Worm (Caenorhabditis elegans): ENCODE measurements around the gene mrpl-49.

The mrpl-49 gene

ce11 chrV:12728062-12728665 lies at the start of gene mrpl-49, which contains the start of gene rpl-28:
Gene mrpl-49, plus strand, starts transcription at chrV:12728631.
Gene rpl-28, minus strand, starts transcription at chrV:12728112.
- TF ChIP-seq skn-1 (tag; optimal IDR thresholded peaks at IDR 0.05) (peak; percentile 42), R02D3.7 (tag; optimal IDR thresholded peaks at IDR 0.05) (peak; percentile 95), daf-12 (tag; optimal IDR thresholded peaks at IDR 0.05) (no peak), snpc-4 (tag; optimal IDR thresholded peaks at IDR 0.05) (peak; percentile 91), lsy-12 (tag; optimal IDR thresholded peaks at IDR 0.05) (peak; percentile 30), unc-62 (GFP tag; optimal IDR thresholded peaks at IDR 0.05) (no peak), nhr-77 (tag; optimal IDR thresholded peaks at IDR 0.05) (no peak), nhr-43 (tag; optimal IDR thresholded peaks at IDR 0.05; ENCODE audit: poor library complexity, severe bottlenecking) (peak; percentile 24), elt-2 (tag; optimal IDR thresholded peaks at IDR 0.05) (peak; percentile 72), nhr-76 (tag; optimal IDR thresholded peaks at IDR 0.05) (no peak), aly-2 (tag; optimal IDR thresholded peaks at IDR 0.05) (no peak), nhr-28 (tag; optimal IDR thresholded peaks at IDR 0.05) (no peak), mdl-1 (tag; optimal IDR thresholded peaks at IDR 0.05) (no peak), nhr-237 (tag; optimal IDR thresholded peaks at IDR 0.05) (no peak), egl-5 (tag; optimal IDR thresholded peaks at IDR 0.05) (peak; percentile 95), elt-1 (tag; optimal IDR thresholded peaks at IDR 0.05) (no peak), nhr-25 (tag; optimal IDR thresholded peaks at IDR 0.05) (peak; percentile 90), tbx-2 (tag; optimal IDR thresholded peaks at IDR 0.05) (peak; percentile 10), ceh-82 (tag; optimal IDR thresholded peaks at IDR 0.05) (no peak), fkh-2 (tag; optimal IDR thresholded peaks at IDR 0.05) (no peak), eor-1 (tag; optimal IDR thresholded peaks at IDR 0.05) (no peak), ceh-16 (tag; optimal IDR thresholded peaks at IDR 0.05) (no peak), nhr-11 (tag; optimal IDR thresholded peaks at IDR 0.05) (peak; percentile 48), unc-39 (tag; optimal IDR thresholded peaks at IDR 0.05) (no peak), nfya-1 (tag; optimal IDR thresholded peaks at IDR 0.05; ENCODE audit: insufficient read depth) (peak; percentile 89), ztf-11 (tag; optimal IDR thresholded peaks at IDR 0.05) (no peak), zag-1 (tag; optimal IDR thresholded peaks at IDR 0.05) (no peak), nhr-12 (tag; optimal IDR thresholded peaks at IDR 0.05) (no peak), mml-1 (tag; optimal IDR thresholded peaks at IDR 0.05) (no peak), ZK546.5 (tag; optimal IDR thresholded peaks at IDR 0.05) (no peak), lin-15B (tag; optimal IDR thresholded peaks at IDR 0.05) (peak; percentile 99), ama-1 (optimal IDR thresholded peaks at IDR 0.05) (peak; percentile 4), jun-1 (tag; optimal IDR thresholded peaks at IDR 0.05) (peak; percentile 38), elt-3 (tag; optimal IDR thresholded peaks at IDR 0.05) (no peak), fkh-10 (GFP tag; optimal IDR thresholded peaks at IDR 0.05) (peak; percentile 49), egl-27 (tag; optimal IDR thresholded peaks at IDR 0.05) (no peak), ceh-28 (tag; optimal IDR thresholded peaks at IDR 0.05) (no peak), fos-1 (tag; optimal IDR thresholded peaks at IDR 0.05) (no peak), nhr-67 (tag; optimal IDR thresholded peaks at IDR 0.05) (no peak), lin-39 (tag; optimal IDR thresholded peaks at IDR 0.05) (peak; percentile 79), sea-2 (GFP tag; optimal IDR thresholded peaks at IDR 0.05) (no peak), pqm-1 (tag; optimal IDR thresholded peaks at IDR 0.05) (peak; percentile 68), hmg-11 (tag; optimal IDR thresholded peaks at IDR 0.05) (peak; percentile 40), ztf-4 (tag; optimal IDR thresholded peaks at IDR 0.05) (no peak), ceh-9 (tag; optimal IDR thresholded peaks at IDR 0.05) (no peak), pha-4 (tag; optimal IDR thresholded peaks at IDR 0.05) (peak; percentile 98), nhr-23 (tag; optimal IDR thresholded peaks at IDR 0.05) (peak; percentile 93)
